Fruit fly (Drosophila melanogaster) Kc167 (cell line): Measurements from ENCODE around the gene Rsbp15.

Experiments
- Myc ChIP-seq: fragments of >200 bp; optimal IDR thresholded peaks from 2 replicates; lab custom pipeline; 2017; ENCODE audit warnings: missing external identifiers
- Sin3A ChIP-seq: fragments of >200 bp; optimal IDR thresholded peaks from 2 replicates; lab custom pipeline; 2018; ENCODE audit warnings: missing external identifiers
- h ChIP-seq: fragments of >200 bp; optimal IDR thresholded peaks from 3 replicates; lab custom pipeline; 2018; ENCODE audit warnings: missing external identifiers
- insv ChIP-seq: fragments of >200 bp; optimal IDR thresholded peaks from 3 replicates; lab custom pipeline; 2018; ENCODE audit warnings: missing external identifiers
- psq ChIP-seq: fragments of >200 bp; optimal IDR thresholded peaks from 2 replicates; lab custom pipeline; 2017; ENCODE audit warnings: missing external identifiers
- ttk ChIP-seq: sonication (Bioruptor generic); optimal IDR thresholded peaks from 2 replicates; lab custom pipeline; 2017; ENCODE audit warnings: missing external identifiers

The Rsbp15 gene

DNA sequence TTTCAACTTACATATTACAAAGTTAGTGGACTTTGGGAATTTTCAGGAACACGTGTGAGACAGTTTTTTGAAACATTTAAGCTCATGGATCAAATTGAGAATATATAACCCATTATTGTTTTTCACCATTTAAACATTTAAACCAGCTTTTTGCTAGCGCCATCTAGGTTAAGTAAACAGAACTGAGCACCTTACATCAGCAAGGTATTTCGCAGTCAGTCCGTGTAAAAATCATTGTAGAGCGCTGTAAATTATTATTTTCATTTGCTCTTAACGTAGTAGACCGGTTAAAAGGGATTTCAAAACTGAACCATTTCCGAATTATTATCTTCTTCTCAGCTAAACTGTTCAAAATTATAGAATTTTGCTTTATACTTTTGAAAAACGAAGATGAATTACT lies at the start of gene Rsbp15:
Gene Rsbp15 (plus strand): TSS at position 295 of the 400 bp plus-strand sequence.
- TF ChIP-seq ttk, result no peak
- no peak for TF ChIP-seq Sin3A (lab: Kevin White, UChicago)
- no peak for TF ChIP-seq psq (lab: Kevin White, UChicago)

DNA sequence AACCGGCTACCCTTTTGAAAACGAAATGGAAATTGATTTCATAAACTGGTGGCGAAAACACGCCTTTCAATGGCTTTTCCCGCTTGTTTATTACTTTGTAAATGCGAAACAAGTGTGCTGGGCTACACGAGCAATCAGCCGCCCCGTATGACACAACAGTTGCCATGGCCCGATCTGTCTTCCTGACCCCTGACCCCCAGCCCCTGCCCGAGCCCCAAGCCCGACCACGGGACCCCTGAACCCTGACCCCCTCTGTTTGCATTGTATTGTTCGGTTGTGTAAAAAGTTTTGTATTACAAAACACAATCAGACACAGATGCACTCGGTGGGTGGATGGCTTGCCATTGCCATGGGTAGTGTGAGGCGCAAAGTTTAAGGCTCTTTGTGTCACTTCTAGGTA lies 36.6 kb upstream of the Rsbp15 start:
- TF ChIP-seq psq (lab: Kevin White, UChicago) (no peak), insv (lab: Kevin White, UChicago) (no peak), ttk (no peak), Sin3A (lab: Kevin White, UChicago) (no peak)

DNA sequence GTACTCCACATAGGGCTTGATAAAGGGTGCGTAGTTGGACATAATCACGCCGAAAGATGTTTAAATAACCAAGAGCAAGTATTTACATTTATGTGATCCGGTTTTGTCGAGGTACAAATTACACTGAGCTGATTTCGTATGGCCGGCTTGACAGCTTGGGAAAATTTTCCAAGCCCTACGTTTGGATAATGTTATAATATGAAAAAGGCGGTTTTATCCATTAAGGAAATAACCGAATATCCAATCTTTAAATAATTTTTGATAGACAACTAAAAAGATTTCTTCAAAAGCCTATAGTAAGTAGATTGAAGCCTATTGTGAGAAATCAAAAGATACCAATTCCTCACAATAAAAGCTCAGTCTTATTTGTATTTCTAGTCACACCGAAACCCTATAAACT lies 27.3 kb upstream of the Rsbp15 start, which contains the start of the genes eIF3d2 and CG43450:
Gene eIF3d2 (minus strand): TSS at position 101 of the 400 bp plus-strand sequence.
Gene CG43450 (plus strand): TSS at position 384 of the 400 bp plus-strand sequence.
- TF ChIP-seq h (lab: Kevin White, UChicago) (no peak), ttk (no peak), psq (lab: Kevin White, UChicago) (no peak), insv (lab: Kevin White, UChicago) (no peak), Myc (no peak), Sin3A (lab: Kevin White, UChicago) (no peak)

DNA sequence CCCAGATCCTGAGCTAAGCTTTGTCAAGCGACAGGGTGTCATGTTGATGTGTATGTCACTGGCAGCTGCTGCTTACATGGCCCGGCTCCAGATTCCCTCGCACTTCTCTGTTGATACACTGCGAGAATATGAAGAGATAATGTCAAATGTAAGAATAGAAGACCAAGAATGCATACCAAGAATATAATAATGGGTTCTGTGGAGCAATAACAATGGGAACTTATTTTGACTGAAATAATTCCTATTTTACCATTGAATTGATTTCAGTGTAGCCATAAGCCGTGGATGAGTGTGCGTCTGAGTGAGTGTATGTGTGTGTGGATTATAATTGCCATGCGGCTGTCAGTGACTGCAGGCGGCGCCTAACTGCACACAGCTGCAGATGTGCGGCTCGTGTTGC lies 26.1 kb upstream of the Rsbp15 start:
- TF ChIP-seq psq (lab: Kevin White, UChicago), result no peak
- no peak for TF ChIP-seq Sin3A (lab: Kevin White, UChicago)
- no peak for TF ChIP-seq h (lab: Kevin White, UChicago)
- TF ChIP-seq Myc, result no peak
- TF ChIP-seq ttk, result no peak
- no peak for TF ChIP-seq insv (lab: Kevin White, UChicago)

DNA sequence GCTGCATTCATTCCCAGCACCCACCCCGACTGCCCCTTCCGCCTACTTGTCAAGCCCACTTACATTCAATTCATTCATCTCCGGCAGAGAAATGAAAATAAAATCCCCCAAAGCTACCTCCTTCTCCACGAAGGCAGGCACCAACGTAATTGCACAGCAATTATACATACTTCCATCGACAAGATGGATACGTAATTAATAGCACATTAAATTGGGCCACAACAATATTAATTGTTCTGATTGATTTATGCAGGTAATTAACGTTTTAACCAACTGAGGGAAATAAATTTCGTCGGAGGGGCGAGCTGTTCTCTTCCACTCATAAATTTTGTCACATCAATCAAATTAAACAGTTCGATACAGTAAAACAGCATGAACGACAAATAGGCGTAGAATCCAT lies 24.5 kb upstream of the Rsbp15 start, which contains the start of gene Adk1:
Gene Adk1 (plus strand): TSS at position 301 of the 400 bp plus-strand sequence.
- TF ChIP-seq Sin3A (lab: Kevin White, UChicago), result no peak
- no peak for TF ChIP-seq insv (lab: Kevin White, UChicago)
- TF ChIP-seq h (lab: Kevin White, UChicago), result no peak
- TF ChIP-seq ttk, result no peak
- TF ChIP-seq psq (lab: Kevin White, UChicago), result no peak
- no peak for TF ChIP-seq Myc

DNA sequence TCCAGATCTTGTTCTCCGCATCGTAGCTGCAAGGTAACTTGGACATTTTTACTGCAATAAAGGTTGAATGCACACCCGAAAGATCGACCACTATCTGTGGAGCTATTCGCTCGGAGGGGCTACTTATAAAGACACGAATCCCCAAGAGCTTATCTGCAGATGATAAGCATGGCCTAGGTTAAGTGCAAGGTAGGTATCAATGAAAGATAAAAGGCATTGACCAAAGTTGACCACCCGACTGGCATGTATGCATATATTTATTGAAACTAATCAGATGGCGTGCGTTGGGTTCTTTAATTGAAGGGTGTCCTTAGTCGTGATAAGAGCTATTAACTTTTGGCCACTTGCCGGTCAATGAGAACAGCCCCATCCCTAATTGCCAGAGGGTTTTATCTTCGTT lies 11.9 kb upstream of the Rsbp15 start, which contains the start of gene CG4830:
Gene CG4830 (minus strand): TSS at position 101 of the 400 bp plus-strand sequence.
- TF ChIP-seq ttk (no peak), psq (lab: Kevin White, UChicago) (no peak), insv (lab: Kevin White, UChicago) (no peak), Sin3A (lab: Kevin White, UChicago) (no peak), h (lab: Kevin White, UChicago) (no peak), Myc (no peak)

DNA sequence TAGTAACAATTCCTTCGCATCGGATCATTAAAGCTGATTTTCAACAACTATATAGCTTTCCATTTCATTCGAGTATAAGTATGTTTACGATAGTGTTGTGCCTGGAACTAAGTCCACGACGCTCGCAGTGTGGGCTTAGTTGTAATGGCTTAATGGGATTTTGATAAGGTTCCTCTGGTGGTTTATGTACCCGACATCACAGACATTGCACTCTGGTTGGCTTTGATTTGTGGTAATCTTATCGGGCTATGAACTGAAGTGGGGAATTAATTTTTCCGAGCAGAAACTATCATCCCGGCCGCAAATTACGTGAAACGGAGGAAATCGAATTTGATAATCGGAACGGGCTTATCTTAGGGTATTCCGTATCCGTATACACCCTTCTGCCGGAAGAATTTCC lies 10.6 kb upstream of the Rsbp15 start:
- TF ChIP-seq Sin3A (lab: Kevin White, UChicago) (no peak), Myc (no peak), ttk (no peak), insv (lab: Kevin White, UChicago) (no peak), h (lab: Kevin White, UChicago) (no peak), psq (lab: Kevin White, UChicago) (no peak)

DNA sequence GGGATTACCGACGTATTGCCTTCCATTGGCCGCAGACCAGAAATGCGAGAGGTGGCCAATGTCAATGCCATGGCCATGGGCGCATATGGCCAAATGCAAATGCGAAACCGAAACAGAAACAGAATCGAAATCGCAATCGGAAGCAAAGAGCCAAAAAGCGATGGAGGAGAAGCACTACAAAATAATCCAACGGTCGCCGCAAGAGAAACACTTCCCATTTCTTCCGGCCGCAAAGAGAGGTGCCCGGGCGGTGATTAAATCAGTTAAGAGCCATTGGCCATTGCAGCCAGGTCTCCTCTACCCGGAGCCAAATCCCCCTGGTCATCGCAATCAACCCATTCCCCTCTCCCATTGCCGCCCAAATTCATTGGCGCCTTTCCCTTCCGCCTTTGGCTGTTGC lies 8.0 kb upstream of the Rsbp15 start, which contains the start of gene CG14742:
Gene CG14742 (plus strand): TSS at position 301 of the 400 bp plus-strand sequence.
- TF ChIP-seq ttk (no peak), h (lab: Kevin White, UChicago) (no peak), Sin3A (lab: Kevin White, UChicago) (no peak), psq (lab: Kevin White, UChicago) (no peak), insv (lab: Kevin White, UChicago) (no peak), Myc (no peak)

DNA sequence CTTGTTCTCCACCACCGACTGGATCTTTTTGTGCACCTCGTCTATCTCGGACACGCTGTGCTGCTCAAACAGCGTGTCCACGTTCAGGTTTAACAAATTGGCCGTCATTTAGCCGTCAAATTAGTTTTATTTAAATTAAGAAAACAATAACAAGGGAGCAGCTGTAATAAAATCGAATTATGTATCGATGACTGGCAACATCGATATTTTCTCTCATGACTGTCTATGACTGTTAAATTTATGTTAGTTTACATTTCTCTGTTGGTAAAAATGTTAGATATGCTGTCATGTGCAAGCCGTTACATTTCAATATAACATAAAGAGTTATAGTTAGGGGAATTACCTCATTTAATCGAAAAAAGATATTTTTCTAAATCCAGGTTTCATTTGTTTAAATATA lies 2.7 kb upstream of the Rsbp15 start, which contains the start of gene Cog1:
Gene Cog1 (minus strand): TSS at position 190 of the 400 bp plus-strand sequence.
- TF ChIP-seq ttk, result no peak
- TF ChIP-seq Sin3A (lab: Kevin White, UChicago), result no peak
- no peak for TF ChIP-seq insv (lab: Kevin White, UChicago)
- no peak for TF ChIP-seq h (lab: Kevin White, UChicago)
- TF ChIP-seq Myc, result no peak
- no peak for TF ChIP-seq psq (lab: Kevin White, UChicago)

DNA sequence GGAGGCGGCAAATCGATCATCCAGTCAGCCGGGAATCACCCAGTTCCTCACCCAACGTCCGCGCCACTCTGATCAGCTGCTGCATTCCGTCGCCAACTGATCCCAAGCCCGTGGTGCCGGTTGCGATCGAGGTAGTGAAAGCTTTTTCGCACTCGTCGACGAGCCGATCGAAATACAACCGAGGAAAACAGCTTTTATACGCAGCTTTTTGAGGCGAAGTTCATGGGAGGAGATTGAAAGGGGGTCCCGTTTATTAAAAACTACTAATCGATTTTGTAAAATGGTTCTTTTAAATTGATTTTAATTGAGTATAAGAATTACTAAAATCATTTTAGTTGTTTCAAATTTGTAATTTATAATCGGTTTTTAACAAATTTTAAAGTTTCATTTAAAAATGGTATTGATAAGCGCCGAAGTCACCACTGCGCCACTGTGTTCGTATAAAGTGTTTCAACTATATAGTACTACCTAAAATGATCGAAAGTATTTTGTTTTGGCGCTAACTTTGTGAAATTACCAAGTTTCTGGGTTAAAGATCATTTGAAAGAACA lies 746 bp upstream of the Rsbp15 start, which contains the start of gene CG4860:
Gene CG4860 (minus strand): TSS at position 99 of the 551 bp plus-strand sequence.
- TF ChIP-seq h (lab: Kevin White, UChicago) (no peak), insv (lab: Kevin White, UChicago) (no peak), Myc (no peak), ttk (no peak), psq (lab: Kevin White, UChicago) (no peak), Sin3A (lab: Kevin White, UChicago) (no peak)

DNA sequence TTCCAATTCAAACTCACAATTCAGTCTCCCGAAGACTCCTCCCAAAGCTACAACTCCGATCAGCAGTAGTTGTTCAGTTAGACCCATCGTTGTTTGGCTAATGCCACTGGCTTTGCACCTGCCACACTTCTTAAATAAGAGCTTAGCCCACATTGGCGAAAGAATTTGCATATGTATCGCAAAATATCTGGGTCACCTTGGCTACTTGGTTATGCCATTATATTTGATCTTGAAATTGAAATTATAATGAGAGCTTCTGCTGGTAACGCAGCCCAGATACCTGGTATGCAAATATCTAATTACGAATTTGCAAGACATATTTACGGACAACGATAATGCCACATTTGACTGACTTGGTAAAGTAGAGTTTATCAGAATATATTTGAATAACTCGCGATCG lies 2.7 kb downstream of the Rsbp15 start, which contains the start of gene CG17404:
Gene CG17404 (minus strand): TSS at position 101 of the 400 bp plus-strand sequence.
- no peak for TF ChIP-seq psq (lab: Kevin White, UChicago)
- TF ChIP-seq ttk, result no peak
- TF ChIP-seq insv (lab: Kevin White, UChicago), result no peak

DNA sequence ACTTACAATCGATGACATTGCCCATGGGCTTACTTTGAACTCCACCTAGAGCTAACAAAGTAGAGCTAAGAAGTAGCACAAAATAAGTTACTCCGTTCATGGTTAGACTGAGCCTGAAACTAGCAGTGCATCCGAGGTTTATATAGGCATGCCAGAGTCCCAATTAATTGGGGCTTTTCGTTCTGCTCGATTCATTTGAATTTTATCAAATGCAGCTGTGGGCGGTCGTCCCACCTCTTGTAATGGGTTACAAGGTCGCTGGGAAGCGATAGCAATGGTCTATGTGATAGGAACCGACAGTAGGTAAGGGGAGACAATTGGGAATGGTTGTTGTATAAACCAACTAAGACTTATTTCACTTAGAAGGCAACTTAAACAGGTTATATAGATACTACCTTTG lies 4.1 kb downstream of the Rsbp15 start, which contains the start of gene CG12256:
Gene CG12256 (minus strand): TSS at position 101 of the 400 bp plus-strand sequence.
- TF ChIP-seq ttk (no peak), psq (lab: Kevin White, UChicago) (no peak), Myc (no peak), h (lab: Kevin White, UChicago) (no peak), Sin3A (lab: Kevin White, UChicago) (no peak), insv (lab: Kevin White, UChicago) (no peak)
